Worm (Caenorhabditis elegans) whole organism, midembryonic: Measurements from ENCODE around the gene str-96.
A peak's percentile ranks its signal among the peaks of the same experiment; 100 is the strongest.
"Not testable (repeated sequence)": the region's sequence is repeated elsewhere in the genome, so short reads cannot be mapped to it uniquely, and the experiment has no call there.

Experiments
- T22C8.4 ChIP-seq: fragments of 200-800 bp; sonication (Bioruptor generic); IDR thresholded peaks from 2 replicates; pipeline ENCODE4 v1.3.6; 2022; ENCODE audit warnings: missing genetic modification characterization, missing compliant biosample characterization
- cog-1 ChIP-seq: sonication (generic microtip); optimal IDR thresholded peaks from 2 replicates; lab custom pipeline; 2016; ENCODE audit warnings: missing genetic modification characterization, missing compliant biosample characterization
- flt-1 ChIP-seq: fragments of 200-800 bp; sonication (Bioruptor generic); IDR thresholded peaks from 2 replicates; pipeline ENCODE4 v1.3.6; 2022; ENCODE audit warnings: missing genetic modification characterization, missing compliant biosample characterization
- klf-2 ChIP-seq: fragments of 200-800 bp; sonication (Bioruptor generic); conservative IDR thresholded peaks from 2 replicates; pipeline ENCODE4 v1.3.6; 2022; ENCODE audit warnings: missing genetic modification reagents, missing genetic modification characterization, missing compliant biosample characterization
- med-1 ChIP-seq: sonication (generic microtip); optimal IDR thresholded peaks from 2 replicates; lab custom pipeline; 2017; ENCODE audit warnings: missing genetic modification characterization, mild to moderate bottlenecking, missing compliant biosample characterization, antibody characterized with exemption, missing genetic modification reagents; ENCODE audit not compliant: insufficient read depth
- ref-1 ChIP-seq: fragments of 200-800 bp; sonication (Bioruptor generic); conservative IDR thresholded peaks from 2 replicates; pipeline ENCODE4 v1.3.6; 2022; ENCODE audit warnings: missing genetic modification reagents, missing genetic modification characterization, missing compliant biosample characterization
- tab-1 ChIP-seq: fragments of 200-800 bp; sonication (Bioruptor generic); IDR thresholded peaks from 2 replicates; pipeline ENCODE4 v1.3.6; 2022; ENCODE audit warnings: missing genetic modification characterization, missing compliant biosample characterization
- ztf-23 ChIP-seq: fragments of 200-800 bp; sonication (Bioruptor generic); IDR thresholded peaks from 2 replicates; pipeline ENCODE4 v1.3.6; 2022; ENCODE audit warnings: missing genetic modification reagents, missing genetic modification characterization, missing compliant biosample characterization
- ztf-29 ChIP-seq: fragments of 200-800 bp; sonication (Bioruptor generic); IDR thresholded peaks from 2 replicates; pipeline ENCODE4 v1.3.6; 2022; ENCODE audit warnings: missing genetic modification reagents, missing genetic modification characterization, missing compliant biosample characterization

The str-96 gene

DNA sequence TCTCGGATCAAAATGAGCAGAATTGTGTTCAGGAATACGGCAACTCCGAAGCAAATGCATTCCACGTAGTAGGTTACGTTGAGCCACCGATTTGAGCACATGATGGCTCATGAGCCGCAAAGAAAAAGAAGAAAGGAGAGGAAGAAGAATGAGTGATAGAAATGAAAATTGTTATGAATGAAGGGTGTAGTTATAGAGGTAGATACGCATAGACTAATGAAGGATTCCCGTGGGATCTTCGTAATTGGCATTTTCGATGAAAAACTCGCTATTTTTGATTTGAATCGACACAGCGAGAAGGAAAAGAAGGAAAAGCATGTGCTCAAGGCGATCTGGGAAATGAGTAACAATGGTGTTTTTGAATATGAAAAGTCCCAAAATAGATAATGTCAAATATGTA is at the start of gene str-96:
TSS of gene str-96 (minus strand) at position 101 of the 400 bp plus-strand sequence.
- TF ChIP-seq klf-2 = no peak
- TF ChIP-seq ztf-29 = no peak
- no peak for TF ChIP-seq T22C8.4 (GFP tag; lab: Robert Waterston, UW)
- no peak for TF ChIP-seq ref-1 (GFP tag; lab: Robert Waterston, UW)
- TF ChIP-seq ztf-23 = no peak

DNA sequence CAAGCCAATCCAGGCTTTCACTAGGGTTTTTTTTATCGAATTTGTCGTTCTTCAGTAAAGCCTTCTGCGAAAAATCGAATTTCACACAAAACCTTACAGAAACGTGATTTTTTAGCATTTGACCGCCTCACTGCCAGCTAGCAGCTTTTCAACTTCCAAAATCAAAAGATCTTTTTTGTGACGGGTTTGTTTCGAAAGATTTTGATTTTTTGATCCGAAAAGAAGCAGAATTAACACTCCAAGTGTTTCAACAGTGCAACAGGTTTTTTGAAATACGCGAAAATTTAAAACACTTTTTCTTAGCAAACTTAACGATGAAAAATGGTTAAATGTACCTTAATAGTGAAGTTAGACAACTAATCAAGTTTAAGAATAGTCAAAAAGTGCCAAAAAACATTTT is 47.6 kb upstream of the str-96 start, which contains the start of gene clec-229:
TSS of gene clec-229 (minus strand) at position 101 of the 400 bp plus-strand sequence.
- TF ChIP-seq ztf-23 (no peak), T22C8.4 (GFP tag; lab: Robert Waterston, UW) (no peak), cog-1 (tag; lab: Kevin White, UChicago) (no peak), ztf-29 (no peak), med-1 (no peak), tab-1 (GFP tag; lab: Robert Waterston, UW) (no peak)

DNA sequence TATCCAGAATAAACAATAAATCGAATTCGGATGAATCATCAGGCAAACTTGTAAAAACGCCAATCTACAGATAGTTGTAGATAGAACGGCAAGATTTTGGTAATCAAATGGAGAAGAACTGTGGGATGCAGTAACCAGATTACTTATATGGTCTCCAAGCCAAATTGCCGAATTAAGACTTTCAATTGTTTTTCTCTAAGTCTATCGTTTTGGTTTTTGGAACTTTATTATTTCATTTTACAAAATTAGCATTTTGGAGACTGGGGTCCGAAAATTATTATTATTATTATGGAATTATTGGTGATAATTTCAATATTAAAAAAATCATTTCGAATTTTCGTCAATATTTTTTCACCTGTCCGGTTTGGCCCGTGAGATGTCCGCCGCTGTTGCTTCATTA is 45.6 kb upstream of the str-96 start, which contains the start of gene clec-228:
TSS of gene clec-228 (minus strand) at position 101 of the 400 bp plus-strand sequence.
- TF ChIP-seq klf-2 (no peak), ztf-23 (no peak), ztf-29 (no peak), T22C8.4 (GFP tag; lab: Robert Waterston, UW) (no peak), cog-1 (tag; lab: Kevin White, UChicago) (no peak), flt-1 (GFP tag; lab: Robert Waterston, UW) (no peak), ref-1 (GFP tag; lab: Robert Waterston, UW) (no peak), tab-1 (GFP tag; lab: Robert Waterston, UW) (no peak), med-1 (no peak)

DNA sequence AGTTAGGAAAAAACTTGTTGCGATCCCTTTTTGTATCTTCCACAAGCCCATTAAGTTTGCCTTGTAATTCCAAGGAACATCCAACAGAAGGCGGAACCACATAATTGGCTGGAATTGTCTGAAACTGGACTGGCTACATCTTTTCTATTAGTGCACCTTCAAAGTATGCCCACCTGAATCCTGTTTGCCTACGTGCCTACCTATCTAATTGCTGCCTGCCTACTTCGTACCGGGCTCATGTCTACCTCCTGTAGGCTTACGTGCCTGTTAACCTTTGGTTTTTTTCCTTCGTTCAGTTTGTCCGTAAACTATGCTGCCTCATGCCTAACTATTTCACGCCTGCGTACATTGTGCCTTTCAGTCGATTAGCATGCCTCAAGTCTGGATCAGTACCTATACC is 43.6 kb upstream of the str-96 start, which contains the start of gene wrt-7:
TSS of gene wrt-7 (minus strand) at position 101 of the 400 bp plus-strand sequence.
- TF ChIP-seq med-1 (no peak), tab-1 (GFP tag; lab: Robert Waterston, UW) (no peak), cog-1 (tag; lab: Kevin White, UChicago) (no peak), flt-1 (GFP tag; lab: Robert Waterston, UW) (no peak), ztf-29 (no peak), T22C8.4 (GFP tag; lab: Robert Waterston, UW) (no peak), ref-1 (GFP tag; lab: Robert Waterston, UW) (no peak), klf-2 (no peak), ztf-23 (no peak)

DNA sequence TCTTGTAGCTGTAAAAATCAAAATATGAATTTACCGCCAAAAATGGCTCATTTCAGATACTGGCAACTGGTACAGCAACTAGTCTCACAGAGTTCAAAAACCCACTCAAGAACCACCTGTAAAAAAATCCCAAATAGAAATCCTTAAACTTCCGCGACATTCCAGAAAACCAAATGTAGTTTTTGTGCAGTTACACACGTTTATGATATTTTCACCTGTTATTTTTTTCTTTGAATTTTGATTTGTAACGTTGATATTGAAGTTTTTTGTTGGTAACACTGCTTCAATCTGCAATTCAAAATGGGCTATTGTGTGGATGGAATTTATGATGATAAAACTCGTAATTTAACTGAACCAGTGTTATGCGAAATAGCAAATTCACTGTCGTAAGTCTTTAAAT is 39.1 kb upstream of the str-96 start, which contains the start of gene srw-113:
TSS of gene srw-113 (plus strand) at position 301 of the 400 bp plus-strand sequence.
- no peak for TF ChIP-seq med-1
- TF ChIP-seq ref-1 (GFP tag; lab: Robert Waterston, UW) = no peak
- TF ChIP-seq ztf-23 = no peak

- TF ChIP-seq tab-1 (GFP tag; lab: Robert Waterston, UW) (no peak), flt-1 (GFP tag; lab: Robert Waterston, UW) (no peak), ztf-29 (no peak), ztf-23 (no peak), klf-2 (no peak), ref-1 (GFP tag; lab: Robert Waterston, UW) (no peak), T22C8.4 (GFP tag; lab: Robert Waterston, UW) (no peak), cog-1 (tag; lab: Kevin White, UChicago) (no peak), med-1 (no peak)
Measured at ce11 chrV:15330314-15330713, 36.5 kb upstream of the str-96 start, which contains the start of gene srh-295. TSS of gene srh-295 (plus strand) at chrV:15330614.

DNA sequence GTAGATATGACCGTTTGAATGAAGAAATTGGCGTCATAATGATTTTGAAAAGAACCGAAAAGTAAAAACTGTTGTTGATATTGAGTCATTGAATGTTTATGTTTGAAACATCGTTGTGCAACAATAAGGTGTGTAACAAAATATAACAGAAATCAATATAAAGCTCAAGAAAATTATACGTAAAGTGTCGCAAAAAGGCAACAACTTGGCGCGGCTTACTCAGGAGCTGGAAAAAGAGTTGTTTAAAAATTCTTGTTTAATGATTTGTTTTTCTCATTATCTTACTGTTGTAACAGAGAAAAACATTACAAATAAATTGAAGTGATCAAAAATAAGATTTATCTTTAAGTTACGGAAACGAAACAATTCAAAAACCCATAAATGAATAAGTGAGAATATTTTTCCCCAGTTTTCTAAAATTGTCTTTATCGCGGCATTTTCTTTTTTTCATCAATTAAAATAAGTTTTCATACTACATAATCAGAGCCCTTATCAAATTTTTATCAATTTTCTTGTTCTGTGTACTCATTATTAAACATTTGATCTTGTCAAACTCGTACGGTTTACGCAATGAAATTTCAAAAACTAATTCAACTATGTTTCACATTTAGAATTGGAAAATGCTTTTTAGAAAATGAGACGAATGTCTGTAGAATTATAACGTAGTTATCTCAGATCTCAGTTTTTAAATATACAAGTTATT is 34.1 kb upstream of the str-96 start, which contains the start of gene ZK1037.6:
TSS of gene ZK1037.6 (minus strand) at position 51 of the 703 bp plus-strand sequence.
- TF ChIP-seq med-1 (no peak), ztf-29 (no peak), tab-1 (GFP tag; lab: Robert Waterston, UW) (no peak), cog-1 (tag; lab: Kevin White, UChicago) (no peak), klf-2 (no peak), flt-1 (GFP tag; lab: Robert Waterston, UW) (no peak), ref-1 (GFP tag; lab: Robert Waterston, UW) (no peak), T22C8.4 (GFP tag; lab: Robert Waterston, UW) (no peak), ztf-23 (no peak)

- TF ChIP-seq T22C8.4 (GFP tag; lab: Robert Waterston, UW) (no peak), ztf-23 (no peak), ref-1 (GFP tag; lab: Robert Waterston, UW) (no peak), med-1 (no peak), cog-1 (tag; lab: Kevin White, UChicago) (no peak), klf-2 (no peak), ztf-29 (no peak), flt-1 (GFP tag; lab: Robert Waterston, UW) (no peak), tab-1 (GFP tag; lab: Robert Waterston, UW) (no peak)
Measured at ce11 chrV:15323417-15323816, 29.7 kb upstream of the str-96 start.

DNA sequence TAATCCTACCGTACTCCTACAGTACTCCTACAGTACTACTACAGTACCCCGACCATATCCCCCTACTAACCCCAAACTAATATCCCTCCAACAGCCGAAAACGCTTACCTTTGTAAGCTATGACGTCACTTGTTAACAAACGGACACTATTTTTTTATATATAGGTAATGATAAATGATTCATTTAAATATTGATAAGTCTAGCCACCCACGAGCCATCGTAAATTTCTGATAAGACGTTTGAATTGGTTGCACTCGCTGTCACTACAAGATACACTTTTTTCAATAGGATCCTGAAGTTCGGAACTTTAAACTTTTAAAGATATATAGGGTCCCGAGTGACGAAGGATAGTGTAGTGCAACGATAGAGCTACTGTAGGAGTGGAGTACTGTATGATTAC is 28.9 kb upstream of the str-96 start, which contains the start of gene nhr-247:
TSS of gene nhr-247 (plus strand) at position 330 of the 400 bp plus-strand sequence.
- not testable (repeated sequence) for TF ChIP-seq ref-1, T22C8.4, tab-1 (GFP tag; lab: Robert Waterston, UW)

ce11 chrV:15320756-15321332 is 27.1 kb upstream of the str-96 start:
- TF ChIP-seq flt-1 (GFP tag; lab: Robert Waterston, UW) = peak; percentile 84
